Worm (Caenorhabditis elegans): Measurements from ENCODE around the gene H08J19.1.
A peak's percentile ranks its signal among the peaks of the same experiment; 100 is the strongest.

Gene H08J19.1

ce11 chrX:15607498-15608019 is 35.2 kb upstream of the H08J19.1 start, which contains the start of gene nipi-3 (continued):
- TF ChIP-seq nhr-12 (tag; optimal IDR thresholded peaks at IDR 0.05) (peak; percentile 84), ztf-4 (tag; optimal IDR thresholded peaks at IDR 0.05) (peak; percentile 80), elt-3 (tag; optimal IDR thresholded peaks at IDR 0.05) (peak in 5 of 6 experiments; percentile 39 to 98 (median 86)), xbp-1 (tag; optimal IDR thresholded peaks at IDR 0.05) (peak; percentile 83), jun-1 (tag; optimal IDR thresholded peaks at IDR 0.05) (peak; percentile 98), C34B4.2 (tag; optimal IDR thresholded peaks at IDR 0.05) (no peak), sptf-1 (tag; optimal IDR thresholded peaks at IDR 0.05) (no peak), hlh-4 (tag; optimal IDR thresholded peaks at IDR 0.05) (no peak), nhr-85 (tag) (peak; percentile 93), pqm-1 (tag; optimal IDR thresholded peaks at IDR 0.05) (peak; percentile 30), lir-3 (tag; optimal IDR thresholded peaks at IDR 0.05; ENCODE audit: poor library complexity) (peak; percentile 63), aly-2 (tag; optimal IDR thresholded peaks at IDR 0.05) (peak; percentile 78), ces-1 (GFP tag; optimal IDR thresholded peaks at IDR 0.05) (no peak), unc-30 (tag; optimal IDR thresholded peaks at IDR 0.05) (peak; percentile 4), irx-1 (tag; optimal IDR thresholded peaks at IDR 0.05) (peak; percentile 73), hpl-2 (GFP tag; optimal IDR thresholded peaks at IDR 0.05) (peak; percentile 94), hlh-17 (GFP tag; optimal IDR thresholded peaks at IDR 0.05; ENCODE audit: borderline replicate concordance) (no peak), lin-39 (tag; optimal IDR thresholded peaks at IDR 0.05) (peak; percentile 19), isw-1 (GFP tag; IDR thresholded peaks at IDR 0.05) (peak; percentile 77), zip-4 (GFP tag; optimal IDR thresholded peaks at IDR 0.05) (peak; percentile 100), lin-15B (tag; optimal IDR thresholded peaks at IDR 0.05) (peak; percentile 56), nhr-90 (tag; optimal IDR thresholded peaks at IDR 0.05; ENCODE audit: poor library complexity) (peak; percentile 92), ceh-82 (tag; optimal IDR thresholded peaks at IDR 0.05) (peak; percentile 92 to 96 (median 94)), pax-3 (tag; optimal IDR thresholded peaks at IDR 0.05) (peak; percentile 62), blmp-1 (tag; optimal IDR thresholded peaks at IDR 0.05) (peak; percentile 43), fkh-10 (GFP tag; optimal IDR thresholded peaks at IDR 0.05) (peak; percentile 80), C16A3.4 (tag; optimal IDR thresholded peaks at IDR 0.05) (peak; percentile 95), dsc-1 (tag; optimal IDR thresholded peaks at IDR 0.05) (peak; percentile 68), ceh-63 (GFP tag; optimal IDR thresholded peaks at IDR 0.05) (no peak), elt-2 (tag; optimal IDR thresholded peaks at IDR 0.05) (peak; percentile 87), swsn-7 (tag; optimal IDR thresholded peaks at IDR 0.05) (peak; percentile 93), ceh-90 (tag; optimal IDR thresholded peaks at IDR 0.05) (no peak), zag-1 (tag; optimal IDR thresholded peaks at IDR 0.05) (no peak), nhr-77 (tag; optimal IDR thresholded peaks at IDR 0.05) (peak; percentile 93), ama-1 (optimal IDR thresholded peaks at IDR 0.05) (no peak), efl-3 (GFP tag; optimal IDR thresholded peaks at IDR 0.05) (no peak), unc-130 (tag; optimal IDR thresholded peaks at IDR 0.05) (peak; percentile 92), egl-27 (tag; optimal IDR thresholded peaks at IDR 0.05) (peak; percentile 82 to 85), sox-4 (tag; optimal IDR thresholded peaks at IDR 0.05) (peak; percentile 18), snpc-4 (tag; optimal IDR thresholded peaks at IDR 0.05) (peak; percentile 85), nhr-237 (tag; optimal IDR thresholded peaks at IDR 0.05) (peak; percentile 95), lin-13 (GFP tag; optimal IDR thresholded peaks at IDR 0.05) (peak; percentile 86), nhr-84 (tag; optimal IDR thresholded peaks at IDR 0.05) (no peak), tbx-2 (tag; optimal IDR thresholded peaks at IDR 0.05) (peak; percentile 83), F16B12.6 (tag; optimal IDR thresholded peaks at IDR 0.05) (peak; percentile 22), lin-14 (GFP tag; optimal IDR thresholded peaks at IDR 0.05) (peak; percentile 98), egl-13 (tag; optimal IDR thresholded peaks at IDR 0.05) (peak; percentile 80), nhr-76 (tag; optimal IDR thresholded peaks at IDR 0.05) (no peak), tlp-1 (tag; optimal IDR thresholded peaks at IDR 0.05) (no peak), alr-1 (tag; optimal IDR thresholded peaks at IDR 0.05; ENCODE audit: borderline replicate concordance) (no peak), nhr-19 (GFP tag; conservative IDR thresholded peaks at IDR 0.05) (peak; percentile 85), aha-1 (tag; optimal IDR thresholded peaks at IDR 0.05) (no peak), lin-35 (GFP tag; optimal IDR thresholded peaks at IDR 0.05) (peak; percentile 71 to 85)
